Fruit fly (Drosophila melanogaster): ENCODE data around the gene vap.

Gene vap

DNA sequence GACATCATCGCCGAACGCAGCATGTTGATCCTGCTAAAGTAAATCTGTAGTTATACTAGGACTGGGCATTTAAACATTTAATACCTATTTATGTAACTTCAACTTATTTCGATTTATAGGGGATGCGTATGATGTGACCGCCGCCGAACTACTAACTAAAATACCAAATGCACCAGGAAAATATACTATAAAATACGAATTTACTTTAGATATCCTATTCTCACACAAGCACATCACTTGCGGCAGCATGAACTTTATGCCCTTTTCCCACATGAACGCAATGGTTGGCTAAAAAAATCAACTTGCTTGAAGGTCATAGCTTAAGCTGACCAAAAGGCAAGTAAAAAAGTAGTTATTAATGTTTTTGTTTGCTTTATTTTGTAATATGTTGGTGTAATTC lies 19.0 kb downstream of the vap start, which contains the start of gene ND-20:
Gene ND-20, minus strand, starts transcription at position 155 of the 400 bp plus-strand sequence.
- TF ChIP-seq lov (optimal IDR thresholded peaks at IDR 0.05) (no peak), lov (GFP tag; IDR thresholded peaks at IDR 0.05) (no peak), CG7556 (GFP tag; optimal IDR thresholded peaks at IDR 0.05) (no peak), knrl (GFP tag; IDR thresholded peaks at IDR 0.05; ENCODE audit: partially characterized antibody) (peak; percentile 38; the same call in 1 of the 3 replicates), CG2116 (GFP tag; optimal IDR thresholded peaks at IDR 0.05) (peak; percentile 11), CG7839 (tag; optimal IDR thresholded peaks at IDR 0.05) (peak; percentile 22), pzg (GFP tag; optimal IDR thresholded peaks at IDR 0.05) (peak; percentile 88), Scr (GFP tag; IDR thresholded peaks at IDR 0.05; ENCODE audit: partially characterized antibody) (0 out of 2 replicates have a peak, but pooled peaks have one; percentile 17), trem (tag; optimal IDR thresholded peaks at IDR 0.05) (peak; percentile 31), Myb (GFP tag; optimal IDR thresholded peaks at IDR 0.05) (peak; percentile 11), ac (GFP tag; optimal IDR thresholded peaks at IDR 0.05) (no peak), Hmr (GFP tag; optimal IDR thresholded peaks at IDR 0.05) (no peak), Ets65A (GFP tag) (peak; percentile 68), pnt (GFP tag; optimal IDR thresholded peaks at IDR 0.05) (peak; percentile 14), CG17912 (GFP tag; optimal IDR thresholded peaks at IDR 0.05) (no peak), HmgZ (tag; optimal IDR thresholded peaks at IDR 0.05) (peak; percentile 34), sens (GFP tag) (peak; percentile 80), Med (GFP tag) (peak; percentile 88), Atf-2 (GFP tag; optimal IDR thresholded peaks at IDR 0.05) (no peak), row (GFP tag; IDR thresholded peaks at IDR 0.05) (peak; percentile 85), Dfd (GFP tag; optimal IDR thresholded peaks at IDR 0.05) (peak in 1 of 2 experiments; percentile 77), scrt (GFP tag; optimal IDR thresholded peaks at IDR 0.05) (no peak), CG8290 (GFP tag; optimal IDR thresholded peaks at IDR 0.05) (peak; percentile 56), CG8290 (tag; optimal IDR thresholded peaks at IDR 0.05) (no peak), CG16863 (GFP tag; optimal IDR thresholded peaks at IDR 0.05) (no peak), CG8924 (tag; optimal IDR thresholded peaks at IDR 0.05) (peak; percentile 28), Eip74EF (GFP tag; optimal IDR thresholded peaks at IDR 0.05) (peak in 1 of 2 experiments; percentile 95), ind (GFP tag; optimal IDR thresholded peaks at IDR 0.05) (no peak), ssp (GFP tag; IDR thresholded peaks at IDR 0.05) (peak; percentile 98), gfzf (GFP tag; optimal IDR thresholded peaks at IDR 0.05) (peak; percentile 86), zfh1 (GFP tag; IDR thresholded peaks at IDR 0.05) (0 out of 3 replicates have a peak, but pooled peaks have one; percentile 8), lola (GFP tag; optimal IDR thresholded peaks at IDR 0.05) (peak in 1 of 3 experiments; percentile 99), CG17359 (tag; optimal IDR thresholded peaks at IDR 0.05) (peak; percentile 2), Pdp1 (GFP tag; optimal IDR thresholded peaks at IDR 0.05) (peak in 1 of 2 experiments; percentile 93), CG3407 (GFP tag; optimal IDR thresholded peaks at IDR 0.05) (no peak), CG16815 (GFP tag; optimal IDR thresholded peaks at IDR 0.05) (no peak), mam (GFP tag; optimal IDR thresholded peaks at IDR 0.05) (peak; percentile 27), pfk (GFP tag; optimal IDR thresholded peaks at IDR 0.05) (peak; percentile 34), vvl (GFP tag; IDR thresholded peaks at IDR 0.05) (peak; percentile 52), Lhr (GFP tag; optimal IDR thresholded peaks at IDR 0.05) (peak; percentile 53), Dp (GFP tag; optimal IDR thresholded peaks at IDR 0.05) (peak; percentile 21), Usf (GFP tag; optimal IDR thresholded peaks at IDR 0.05) (no peak), CG2120 (GFP tag; optimal IDR thresholded peaks at IDR 0.05) (peak; percentile 35), CG11723 (GFP tag; optimal IDR thresholded peaks at IDR 0.05) (peak; percentile 12), yki (optimal IDR thresholded peaks at IDR 0.05) (no peak), CG7963 (GFP tag; IDR thresholded peaks at IDR 0.05; ENCODE audit: partially characterized antibody) (no peak), ftz-f1 (GFP tag; optimal IDR thresholded peaks at IDR 0.05) (peak; percentile 90), Hr78 (GFP tag; optimal IDR thresholded peaks at IDR 0.05) (peak in 1 of 2 experiments; percentile 50), CG13424 (tag; optimal IDR thresholded peaks at IDR 0.05) (peak; percentile 4), MBD-R2 (GFP tag; IDR thresholded peaks at IDR 0.05) (peak; percentile 59)

Data from whole organism, embryonic.